Worm (Caenorhabditis elegans): ENCODE measurements around the gene Y75B8A.44.

DNA sequence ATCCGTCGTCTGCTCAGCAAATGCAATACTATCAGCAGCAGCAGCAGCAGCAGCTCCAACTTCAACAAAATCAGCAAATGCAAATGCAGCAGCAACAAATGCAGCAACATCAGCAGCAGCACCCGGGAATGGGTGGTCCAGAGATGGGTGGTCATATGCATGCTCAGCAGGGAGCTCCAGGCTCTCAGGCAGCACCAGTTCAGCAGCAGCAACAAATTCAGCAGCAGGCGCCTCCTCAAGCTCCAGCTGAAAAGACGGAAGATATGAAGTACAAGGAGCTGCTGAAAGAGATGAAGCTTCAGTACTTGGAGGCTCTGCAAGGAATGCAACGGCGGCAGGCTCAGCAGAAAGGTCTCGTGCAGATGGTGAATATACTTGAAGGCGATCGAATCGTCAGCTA lies 27.3 kb upstream of the Y75B8A.44 start:
- TF ChIP-seq him-1 (tag; optimal IDR thresholded peaks at IDR 0.05) (no peak), W03F9.2 (tag; optimal IDR thresholded peaks at IDR 0.05) (no peak)
